Fruit fly (Drosophila melanogaster) whole organism, embryonic: ENCODE measurements around the gene Kr-h1.

Source experiments
- BEAF-32 ChIP-seq: fragments of 200-800 bp; sonication (Bioruptor generic); optimal IDR thresholded peaks from 3 replicates; lab custom pipeline; 2017; ENCODE audit warnings: missing biosample characterization, missing genetic modification characterization, mild to moderate bottlenecking, moderate library complexity, missing genetic modification reagents
- Blimp-1 ChIP-seq: fragments of 200-800 bp; sonication (Bioruptor generic); optimal IDR thresholded peaks from 3 replicates; lab custom pipeline; 2018; ENCODE audit warnings: missing biosample characterization, missing genetic modification characterization, mild to moderate bottlenecking, moderate library complexity, missing genetic modification reagents
- CG10543 ChIP-seq: fragments of 200-800 bp; sonication (Bioruptor generic); optimal IDR thresholded peaks from 3 replicates; lab custom pipeline; 2017; ENCODE audit warnings: missing biosample characterization, mild to moderate bottlenecking, missing genetic modification characterization, moderate library complexity
- CG11398 ChIP-seq: fragments of 200-800 bp; sonication (Bioruptor generic); optimal IDR thresholded peaks from 2 replicates; lab custom pipeline; 2016; ENCODE audit warnings: missing biosample characterization, missing genetic modification characterization
- CG13424 ChIP-seq: fragments of 200-800 bp; sonication (Bioruptor generic); optimal IDR thresholded peaks from 2 replicates; lab custom pipeline; 2019; ENCODE audit warnings: missing biosample characterization, mild to moderate bottlenecking, missing genetic modification characterization, moderate library complexity
- CG13894 ChIP-seq: fragments of 200-800 bp; sonication (Bioruptor generic); optimal IDR thresholded peaks from 3 replicates; lab custom pipeline; 2018; ENCODE audit warnings: missing biosample characterization, mild to moderate bottlenecking, missing genetic modification characterization, moderate library complexity
- CG14710 ChIP-seq: fragments of 200-800 bp; sonication (Bioruptor generic); optimal IDR thresholded peaks from 3 replicates; lab custom pipeline; 2019; ENCODE audit warnings: missing biosample characterization, mild to moderate bottlenecking, missing genetic modification characterization, moderate library complexity
- CG1529 ChIP-seq: fragments of 200-800 bp; sonication (Bioruptor generic); optimal IDR thresholded peaks from 3 replicates; lab custom pipeline; 2018; ENCODE audit warnings: missing biosample characterization, missing genetic modification characterization
- CG1647 ChIP-seq: fragments of 200-800 bp; sonication (Bioruptor generic); optimal IDR thresholded peaks from 3 replicates; lab custom pipeline; 2016; ENCODE audit warnings: missing biosample characterization, missing genetic modification characterization
- CG16815 ChIP-seq: fragments of 200-800 bp; sonication (Bioruptor generic); optimal IDR thresholded peaks from 3 replicates; lab custom pipeline; 2017; ENCODE audit warnings: missing biosample characterization, mild to moderate bottlenecking, missing genetic modification characterization
- CG17361 ChIP-seq: fragments of 200-800 bp; sonication (Bioruptor generic); IDR thresholded peaks from 3 replicates; pipeline ENCODE4 v1.3.6; 2022; ENCODE audit warnings: missing biosample characterization, missing genetic modification characterization
- CG18262 ChIP-seq: fragments of 200-800 bp; optimal IDR thresholded peaks from 3 replicates; lab custom pipeline; 2019; ENCODE audit warnings: missing biosample characterization, mild to moderate bottlenecking, missing genetic modification characterization, moderate library complexity
- CG2889 ChIP-seq: fragments of 200-800 bp; sonication (Bioruptor generic); IDR thresholded peaks from 3 replicates; pipeline ENCODE4 v1.3.6; 2022; ENCODE audit warnings: missing biosample characterization, missing genetic modification characterization
- CG30020 ChIP-seq: fragments of 200-800 bp; optimal IDR thresholded peaks from 2 replicates; lab custom pipeline; 2019; ENCODE audit warnings: missing biosample characterization, mild to moderate bottlenecking, missing genetic modification characterization, moderate library complexity
- CG31365 ChIP-seq: fragments of 200-800 bp; sonication (Bioruptor generic); optimal IDR thresholded peaks from 2 replicates; lab custom pipeline; 2018; ENCODE audit warnings: missing biosample characterization, mild to moderate bottlenecking, missing genetic modification characterization
- CG31441 ChIP-seq: fragments of 200-800 bp; sonication (Bioruptor generic); IDR thresholded peaks from 2 replicates; pipeline ENCODE4 v1.3.6; 2022; ENCODE audit warnings: missing biosample characterization, missing genetic modification characterization
- CG3838 ChIP-seq: fragments of 200-800 bp; sonication (Bioruptor generic); optimal IDR thresholded peaks from 3 replicates; lab custom pipeline; 2016; ENCODE audit warnings: missing biosample characterization, missing genetic modification characterization
- CG4360 ChIP-seq: fragments of 200-800 bp; sonication (Bioruptor generic); IDR thresholded peaks from 2 replicates; pipeline ENCODE4 v1.3.6; 2022; ENCODE audit warnings: missing biosample characterization, missing genetic modification characterization
- CG4854 ChIP-seq: fragments of 200-800 bp; sonication (Bioruptor generic); optimal IDR thresholded peaks from 2 replicates; lab custom pipeline; 2016; ENCODE audit warnings: missing biosample characterization, missing genetic modification characterization, inconsistent platforms
- CG6175 ChIP-seq: fragments of 200-800 bp; sonication (Bioruptor generic); IDR thresholded peaks from 3 replicates; pipeline ENCODE4 v1.3.6; 2022; ENCODE audit warnings: missing biosample characterization, missing genetic modification characterization
- CG6765 ChIP-seq: fragments of 200-800 bp; sonication (Bioruptor generic); optimal IDR thresholded peaks from 3 replicates; lab custom pipeline; 2017; ENCODE audit warnings: missing biosample characterization, mild to moderate bottlenecking, missing genetic modification characterization
- CG7357 ChIP-seq: fragments of 200-800 bp; sonication (Bioruptor generic); IDR thresholded peaks from 3 replicates; pipeline ENCODE4 v1.3.6; 2022; ENCODE audit warnings: missing biosample characterization, missing genetic modification characterization
- CG8089 ChIP-seq: fragments of 200-800 bp; sonication (Bioruptor generic); optimal IDR thresholded peaks from 3 replicates; lab custom pipeline; 2016; ENCODE audit warnings: missing biosample characterization, missing genetic modification characterization
- CoRest ChIP-seq: fragments of 200-800 bp; sonication (Bioruptor generic); optimal IDR thresholded peaks from 3 replicates; lab custom pipeline; 2018; ENCODE audit warnings: missing biosample characterization, mild to moderate bottlenecking, missing genetic modification characterization, moderate library complexity
- Gug ChIP-seq: fragments of 200-800 bp; sonication (Bioruptor generic); IDR thresholded peaks from 4 replicates; pipeline ENCODE4 v1.3.6; 2022; ENCODE audit warnings: missing biosample characterization, missing genetic modification characterization
- Hmx ChIP-seq: fragments of 200-800 bp; sonication (Bioruptor generic); optimal IDR thresholded peaks from 2 replicates; lab custom pipeline; 2016; ENCODE audit warnings: missing biosample characterization, missing genetic modification characterization
- Hr39 ChIP-seq: fragments of >200 bp; optimal IDR thresholded peaks from 2 replicates; lab custom pipeline; 2017
- Oaz ChIP-seq: fragments of 200-800 bp; sonication (Bioruptor generic); IDR thresholded peaks from 2 replicates; pipeline ENCODE4 v1.3.6; 2022; ENCODE audit warnings: missing biosample characterization, missing genetic modification characterization
- ase ChIP-seq: fragments of 200-800 bp; sonication (Bioruptor generic); IDR thresholded peaks from 3 replicates; pipeline ENCODE4 v1.3.6; 2022; ENCODE audit warnings: missing biosample characterization, missing genetic modification characterization
- az2 ChIP-seq: fragments of 200-800 bp; sonication (Bioruptor generic); optimal IDR thresholded peaks from 3 replicates; lab custom pipeline; 2016; ENCODE audit warnings: missing biosample characterization, missing genetic modification characterization
- chif ChIP-seq, 2 experiments: fragments of 200-800 bp; sonication (Bioruptor generic); optimal IDR thresholded peaks; 3 replicates each; lab custom pipeline; 2016; ENCODE audit warnings: missing biosample characterization in 2 of 2, missing genetic modification characterization in 2 of 2
- dmrt11E ChIP-seq: fragments of 200-800 bp; sonication (Bioruptor generic); optimal IDR thresholded peaks from 3 replicates; lab custom pipeline; 2018; ENCODE audit warnings: missing biosample characterization, mild to moderate bottlenecking, missing genetic modification characterization, moderate library complexity
- dmrt99B ChIP-seq: fragments of 200-800 bp; sonication (Bioruptor generic); optimal IDR thresholded peaks from 2 replicates; lab custom pipeline; 2018; ENCODE audit warnings: missing biosample characterization, mild to moderate bottlenecking, missing genetic modification characterization, moderate library complexity
- gcm ChIP-seq: fragments of 200-800 bp; sonication (Bioruptor generic); optimal IDR thresholded peaks from 2 replicates; lab custom pipeline; 2019; ENCODE audit warnings: missing biosample characterization, mild to moderate bottlenecking, missing genetic modification characterization, moderate library complexity
- gcm2 ChIP-seq: fragments of 200-800 bp; sonication (Bioruptor generic); optimal IDR thresholded peaks from 2 replicates; lab custom pipeline; 2016; ENCODE audit warnings: missing biosample characterization, missing genetic modification characterization
- gt ChIP-seq: fragments of 200-800 bp; sonication (Bioruptor generic); IDR thresholded peaks from 2 replicates; pipeline ENCODE4 v1.3.6; 2022; ENCODE audit warnings: missing biosample characterization, missing genetic modification characterization
- hth ChIP-seq: fragments of >200 bp; optimal IDR thresholded peaks from 2 replicates; lab custom pipeline; 2017; ENCODE audit warnings: inconsistent platforms
- ind ChIP-seq: fragments of 200-800 bp; sonication (Bioruptor generic); optimal IDR thresholded peaks from 3 replicates; lab custom pipeline; 2016; ENCODE audit warnings: missing biosample characterization, missing genetic modification characterization
- jigr1 ChIP-seq: fragments of 200-800 bp; sonication (Bioruptor generic); IDR thresholded peaks from 3 replicates; pipeline ENCODE4 v1.3.6; 2022; ENCODE audit warnings: missing biosample characterization, missing genetic modification characterization
- jumu ChIP-seq: fragments of 200-800 bp; sonication (Bioruptor generic); optimal IDR thresholded peaks from 3 replicates; lab custom pipeline; 2016; ENCODE audit warnings: missing biosample characterization, missing genetic modification characterization
- kay ChIP-seq: fragments of 200-800 bp; sonication (Bioruptor generic); optimal IDR thresholded peaks from 2 replicates; lab custom pipeline; 2016; ENCODE audit warnings: missing biosample characterization, missing genetic modification characterization
- lola ChIP-seq, 3 experiments: fragments of >200 bp in 2 of 3; fragments of 200-800 bp in 1 of 3; sonication (Bioruptor generic) in 1 of 3; optimal IDR thresholded peaks; 2 replicates each; lab custom pipeline; 2017 to 2019; ENCODE audit warnings: missing biosample characterization in 3 of 3, missing genetic modification characterization in 3 of 3, mild to moderate bottlenecking in 1 of 3, moderate library complexity in 1 of 3
- odd ChIP-seq: fragments of 200-800 bp; sonication (Bioruptor generic); optimal IDR thresholded peaks from 2 replicates; lab custom pipeline; 2017; ENCODE audit warnings: missing biosample characterization, mild to moderate bottlenecking, missing genetic modification characterization
- pan ChIP-seq, 4 experiments: fragments of >200 bp in 3 of 4; fragments of 200-800 bp in 1 of 4; sonication (Bioruptor generic) in 1 of 4; optimal IDR thresholded peaks in 3 of 4; IDR thresholded peaks in 1 of 4; 2 replicates each; pipeline versions ENCODE4 v1.3.6 to Lab custom; 2017 to 2022; ENCODE audit warnings: missing biosample characterization in 2 of 4, missing genetic modification characterization in 2 of 4, mixed read lengths in 1 of 4
- pb ChIP-seq: fragments of 200-800 bp; sonication (Bioruptor generic); optimal IDR thresholded peaks from 3 replicates; lab custom pipeline; 2016; ENCODE audit warnings: missing biosample characterization, missing genetic modification characterization
- pnt ChIP-seq: fragments of 200-800 bp; sonication (Bioruptor generic); optimal IDR thresholded peaks from 3 replicates; lab custom pipeline; 2016; ENCODE audit warnings: missing biosample characterization, missing genetic modification characterization
- row ChIP-seq: fragments of 200-800 bp; sonication (Bioruptor generic); IDR thresholded peaks from 3 replicates; pipeline ENCODE4 v1.3.6; 2022; ENCODE audit warnings: missing biosample characterization, missing genetic modification characterization
- sim ChIP-seq: fragments of 200-800 bp; sonication (Bioruptor generic); IDR thresholded peaks from 2 replicates; pipeline ENCODE4 v1.3.6; 2022; ENCODE audit warnings: missing biosample characterization, missing genetic modification characterization
- tx ChIP-seq: fragments of 200-800 bp; sonication (Bioruptor generic); optimal IDR thresholded peaks from 2 replicates; lab custom pipeline; 2016; ENCODE audit warnings: missing biosample characterization, missing genetic modification characterization
- unc-4 ChIP-seq: fragments of 200-800 bp; sonication (Bioruptor generic); IDR thresholded peaks from 2 replicates; pipeline ENCODE4 v1.3.6; 2022; ENCODE audit warnings: missing biosample characterization, missing genetic modification characterization; ENCODE audit not compliant: partially characterized antibody

The Kr-h1 gene

DNA sequence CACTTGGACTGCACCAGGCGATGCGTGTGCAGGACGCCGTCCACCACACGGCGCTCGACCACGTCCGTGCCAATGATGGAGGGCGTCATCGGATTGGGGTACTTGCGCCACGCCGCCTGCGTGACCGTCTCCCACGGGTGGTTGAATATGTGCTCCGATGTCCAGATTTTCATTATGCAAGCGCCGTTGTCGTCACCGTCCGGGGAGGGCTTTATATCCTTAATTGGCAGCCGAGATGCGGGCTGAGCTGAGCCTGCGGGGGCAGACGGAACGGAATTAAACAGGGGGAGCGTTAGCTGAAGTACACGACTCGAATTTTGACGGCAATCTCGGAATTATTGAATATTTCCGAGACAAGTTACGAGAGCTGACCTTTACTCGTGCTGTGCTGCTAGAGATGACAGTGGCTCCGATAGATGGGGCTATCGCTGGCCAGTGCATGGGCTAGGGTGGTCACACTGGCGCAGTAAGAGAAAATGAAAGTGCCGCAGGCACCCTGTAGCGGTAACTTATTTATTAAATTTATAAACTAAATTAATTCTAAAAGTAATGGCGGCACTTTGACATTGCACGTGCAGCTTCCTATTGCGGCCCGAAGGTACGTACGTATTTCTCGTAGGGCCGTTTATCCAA lies 34.8 kb upstream of the Kr-h1 start, which contains the start of gene IPIP (continued):
- TF ChIP-seq Blimp-1 (peak; percentile 19), CG10543 (GFP tag; lab: Kevin White, UChicago) (peak; percentile 51), CG11398 (GFP tag; lab: Kevin White, UChicago) (no peak), CG1529 (GFP tag; lab: Kevin White, UChicago) (no peak), gcm (GFP tag; lab: Kevin White, UChicago) (no peak), unc-4 (GFP tag; lab: Robert Waterston, UW) (peak; percentile 81), BEAF-32 (peak; percentile 86), Hmx (no peak), dmrt11E (no peak), CoRest (no peak), lola (GFP tag; optimal IDR thresholded peaks at IDR 0.05; lab: Kevin White, UChicago) (no peak), chif (GFP tag; optimal IDR thresholded peaks at IDR 0.05; lab: Kevin White, UChicago) (peak in 1 of 2 experiments; percentile 24), sim (0 out of 2 replicates have a peak, but pooled peaks have one; percentile 31), pan (optimal IDR thresholded peaks at IDR 0.05; lab: Kevin White, UChicago) (no peak), pan (GFP tag; optimal IDR thresholded peaks at IDR 0.05 in 1 of 2, IDR thresholded peaks at IDR 0.05 in 1 of 2) (peak in 1 of 2 experiments; percentile 43), Hr39 (lab: Kevin White, UChicago) (no peak), Gug (peak; percentile 63; the same call in 1 of the 4 replicates), CG30020 (tag; lab: Kevin White, UChicago) (peak; percentile 61), jigr1 (no peak; the same call in 2 of the 3 replicates), CG13894 (tag; lab: Kevin White, UChicago) (no peak), CG3838 (no peak), CG4360 (GFP tag; lab: Robert Waterston, UW) (no peak), CG6765 (GFP tag; lab: Kevin White, UChicago) (no peak), pb (GFP tag; lab: Kevin White, UChicago) (no peak), CG6175 (GFP tag; lab: Robert Waterston, UW) (0 out of 3 replicates have a peak, but pooled peaks have one; percentile 20), gcm2 (GFP tag; lab: Kevin White, UChicago) (peak; percentile 30), odd (GFP tag; lab: Kevin White, UChicago) (peak; percentile 6), CG16815 (GFP tag; lab: Kevin White, UChicago) (no peak), CG14710 (tag; lab: Kevin White, UChicago) (peak; percentile 99), pnt (GFP tag; lab: Kevin White, UChicago) (no peak), row (GFP tag; lab: Robert Waterston, UW) (peak; percentile 48; the same call in 2 of the 3 replicates), ase (peak; percentile 34; the same call in 1 of the 3 replicates), CG1647 (no peak), CG2889 (GFP tag; lab: Robert Waterston, UW) (no peak), Oaz (no peak), dmrt99B (tag; lab: Kevin White, UChicago) (no peak), az2 (no peak), CG18262 (peak; percentile 12), CG13424 (tag; lab: Kevin White, UChicago) (peak; percentile 17), CG31365 (tag; lab: Kevin White, UChicago) (peak; percentile 24), CG31441 (GFP tag; lab: Robert Waterston, UW) (no peak), hth (lab: Kevin White, UChicago) (no peak), tx (GFP tag; lab: Kevin White, UChicago) (no peak), kay (GFP tag; lab: Kevin White, UChicago) (no peak), CG8089 (GFP tag; lab: Kevin White, UChicago) (no peak), jumu (no peak), gt (GFP tag; lab: Robert Waterston, UW) (no peak), CG7357 (GFP tag; lab: Robert Waterston, UW) (no peak), CG4854 (GFP tag; lab: Kevin White, UChicago) (no peak), ind (GFP tag; lab: Kevin White, UChicago) (peak; percentile 12), CG17361 (GFP tag; lab: Robert Waterston, UW) (no peak)
